Worm (Caenorhabditis elegans): ENCODE results near the gene tac-1.

Gene tac-1

ce11 chrII:14757711-14758110 lies 4.0 kb upstream of the tac-1 start, which contains the start of gene Y54E2A.5:
TSS of gene Y54E2A.5 (minus strand) at chrII:14757811.
- TF ChIP-seq set-16 (GFP tag; IDR thresholded peaks at IDR 0.05) (peak; percentile 29; the same call in 1 of the 2 replicates), T20F7.1 (GFP tag; optimal IDR thresholded peaks at IDR 0.05) (no peak)

ce11 chrII:14753246-14753645 lies 431 bp downstream of the tac-1 start:
- TF ChIP-seq set-16 (GFP tag; IDR thresholded peaks at IDR 0.05) (peak; percentile 90), ama-1 (optimal IDR thresholded peaks at IDR 0.05) (no peak), ztf-11 (tag; optimal IDR thresholded peaks at IDR 0.05) (no peak), nhr-48 (tag; optimal IDR thresholded peaks at IDR 0.05) (no peak), hlh-11 (tag; optimal IDR thresholded peaks at IDR 0.05) (no peak), hif-1 (tag; optimal IDR thresholded peaks at IDR 0.05) (no peak)

- TF ChIP-seq F49E8.2 (tag; optimal IDR thresholded peaks at IDR 0.05; ENCODE audit: borderline replicate concordance) (peak; percentile 6), lim-7 (GFP tag; IDR thresholded peaks at IDR 0.05) (no peak), set-16 (GFP tag; IDR thresholded peaks at IDR 0.05) (peak; percentile 58; the same call in 1 of the 2 replicates)
Measured at ce11 chrII:14752187-14752959, 1.3 kb downstream of the tac-1 start, which contains the start of gene smg-9. TSS of gene smg-9 (minus strand) at chrII:14752849.

ce11 chrII:14745127-14745526 lies 8.6 kb downstream of the tac-1 start:
- no peak for TF ChIP-seq mxl-3 (GFP tag; optimal IDR thresholded peaks at IDR 0.05)
- TF ChIP-seq gei-8 (GFP tag; optimal IDR thresholded peaks at IDR 0.05), result no peak

ce11 chrII:14739143-14739542 lies 14.5 kb downstream of the tac-1 start, which contains the start of gene npr-34:
TSS of gene npr-34 (minus strand) at chrII:14739243.
- TF ChIP-seq D1046.2 (GFP tag; IDR thresholded peaks at IDR 0.05) (no peak), zfp-3 (GFP tag; conservative IDR thresholded peaks at IDR 0.05) (no peak), nhr-42 (GFP tag; IDR thresholded peaks at IDR 0.05) (no peak), madf-9 (GFP tag; conservative IDR thresholded peaks at IDR 0.05) (no peak), nhr-28 (tag; optimal IDR thresholded peaks at IDR 0.05) (no peak), pha-4 (GFP tag; IDR thresholded peaks at IDR 0.05) (no peak), pha-4 (tag; optimal IDR thresholded peaks at IDR 0.05) (no peak), duxl-1 (tag; optimal IDR thresholded peaks at IDR 0.05; ENCODE audit: poor library complexity) (no peak), zip-2 (tag; optimal IDR thresholded peaks at IDR 0.05) (no peak), zfp-2 (tag; optimal IDR thresholded peaks at IDR 0.05) (no peak), ctbp-1 (GFP tag; IDR thresholded peaks at IDR 0.05) (no peak)

- TF ChIP-seq php-3 (GFP tag; IDR thresholded peaks at IDR 0.05) (0 out of 2 replicates have a peak, but pooled peaks have one; percentile 18), daf-8 (GFP tag; IDR thresholded peaks at IDR 0.05) (no peak), nhr-28 (tag; optimal IDR thresholded peaks at IDR 0.05) (peak; percentile 4), lin-15B (tag; optimal IDR thresholded peaks at IDR 0.05) (no peak), dmd-9 (GFP tag; IDR thresholded peaks at IDR 0.05) (no peak), dmd-6 (GFP tag; IDR thresholded peaks at IDR 0.05) (peak; percentile 35; the same call in 1 of the 2 replicates), D1046.2 (GFP tag; IDR thresholded peaks at IDR 0.05) (no peak)
Measured at ce11 chrII:14733424-14733823, 20.3 kb downstream of the tac-1 start, which contains the start of gene glna-1. TSS of gene glna-1 (minus strand) at chrII:14733524.

- no peak for TF ChIP-seq F44E2.7 (GFP tag; IDR thresholded peaks at IDR 0.05)
- TF ChIP-seq aha-1 (tag), result peak; percentile 95
Measured at ce11 chrII:14728119-14728518, 25.6 kb downstream of the tac-1 start.

Data from whole organism, L4 larva.